Fruit fly (Drosophila melanogaster) S2 (cell line): ENCODE results near the gene gkt.

Experiments used
- CG8478 ChIP-seq: fragments of >200 bp; optimal IDR thresholded peaks from 2 replicates; lab custom pipeline; 2018
- CTCF ChIP-seq, 2 experiments: fragments of >200 bp; optimal IDR thresholded peaks; 2 replicates each; lab custom pipeline; 2018

gkt gene

dm6 chr2L:3159144-3160000 lies at the start of gene gkt, which contains the start of gene Mad:
Gene gkt, plus strand, starts transcription at chr2L:3159950.
Gene Mad, minus strand, starts transcription at chr2L:3159643.
- TF ChIP-seq CG8478 (lab: Kevin White, UChicago) (no peak), CTCF (optimal IDR thresholded peaks at IDR 0.05; lab: Kevin White, UChicago) (no peak)

DNA sequence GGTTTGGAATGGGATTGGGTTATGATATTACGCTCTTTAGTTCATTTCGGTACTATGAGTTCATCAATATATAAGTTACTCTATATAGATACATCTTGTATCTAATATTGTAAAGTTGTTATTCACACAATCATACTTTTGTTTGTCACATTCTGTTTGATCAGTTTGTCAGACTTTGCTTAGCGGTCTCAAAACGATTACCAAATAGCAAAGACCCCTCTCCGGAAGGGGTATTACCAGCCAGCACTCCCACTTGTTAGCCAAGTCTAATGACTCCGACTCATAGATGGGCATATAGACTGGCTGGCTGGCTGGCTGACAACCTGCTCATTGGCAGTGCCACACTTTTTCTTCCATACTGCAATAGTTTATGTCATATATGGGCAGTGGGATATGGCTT lies 45.6 kb upstream of the gkt start:
- TF ChIP-seq CTCF (optimal IDR thresholded peaks at IDR 0.05; lab: Kevin White, UChicago) (no peak), CG8478 (lab: Kevin White, UChicago) (no peak)

dm6 chr2L:3114887-3115286 lies 44.9 kb upstream of the gkt start:
- TF ChIP-seq CG8478 (lab: Kevin White, UChicago) (no peak), CTCF (optimal IDR thresholded peaks at IDR 0.05; lab: Kevin White, UChicago) (no peak)

DNA sequence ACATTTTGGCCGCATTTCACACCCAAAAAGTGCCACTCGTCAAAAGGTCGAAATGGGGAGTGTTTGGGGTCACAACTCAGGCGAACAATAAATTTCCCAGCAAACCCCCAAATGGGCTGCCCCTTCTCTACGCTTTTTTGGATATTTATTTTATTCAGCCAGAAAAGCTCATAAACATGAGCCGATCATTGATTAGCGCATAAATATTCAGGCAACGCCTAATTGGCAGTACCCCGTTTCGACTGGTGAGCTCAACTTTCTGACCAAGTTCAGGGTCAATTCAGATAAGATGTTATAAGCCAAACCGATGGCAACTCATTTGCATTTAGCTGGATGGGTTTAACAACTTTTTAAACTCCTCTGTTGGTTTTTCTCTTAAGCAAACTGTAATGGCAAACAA lies 40.1 kb upstream of the gkt start:
- no peak for TF ChIP-seq CTCF (optimal IDR thresholded peaks at IDR 0.05; lab: Kevin White, UChicago)

- TF ChIP-seq CG8478 (lab: Kevin White, UChicago) (no peak), CTCF (optimal IDR thresholded peaks at IDR 0.05; lab: Kevin White, UChicago) (no peak)
Observed at dm6 chr2L:3120820-3121219, 38.9 kb upstream of the gkt start.

DNA sequence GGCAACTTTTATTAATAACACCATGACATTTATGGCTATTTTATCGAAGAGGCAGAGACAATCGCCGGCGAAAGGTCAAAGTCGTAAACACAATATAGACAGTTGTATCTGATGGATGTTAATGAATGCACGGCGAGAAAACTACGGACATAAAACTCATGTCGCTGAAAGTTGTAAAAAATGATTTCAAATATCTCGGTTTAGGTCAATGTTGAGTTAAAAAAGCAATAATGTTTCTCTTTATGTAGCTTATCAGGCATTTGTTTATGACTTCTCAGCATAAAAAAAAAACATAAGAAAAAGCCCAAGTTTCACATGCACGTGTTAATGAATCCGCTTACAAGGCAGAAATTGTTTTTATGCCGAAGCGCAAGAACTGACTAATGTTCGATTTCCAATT lies 38.4 kb upstream of the gkt start:
- TF ChIP-seq CG8478 (lab: Kevin White, UChicago): no peak
- no peak for TF ChIP-seq CTCF (optimal IDR thresholded peaks at IDR 0.05; lab: Kevin White, UChicago)

dm6 chr2L:3121745-3122144 lies 38.0 kb upstream of the gkt start:
- TF ChIP-seq CTCF (optimal IDR thresholded peaks at IDR 0.05; lab: Kevin White, UChicago) (no peak), CG8478 (lab: Kevin White, UChicago) (no peak)

DNA sequence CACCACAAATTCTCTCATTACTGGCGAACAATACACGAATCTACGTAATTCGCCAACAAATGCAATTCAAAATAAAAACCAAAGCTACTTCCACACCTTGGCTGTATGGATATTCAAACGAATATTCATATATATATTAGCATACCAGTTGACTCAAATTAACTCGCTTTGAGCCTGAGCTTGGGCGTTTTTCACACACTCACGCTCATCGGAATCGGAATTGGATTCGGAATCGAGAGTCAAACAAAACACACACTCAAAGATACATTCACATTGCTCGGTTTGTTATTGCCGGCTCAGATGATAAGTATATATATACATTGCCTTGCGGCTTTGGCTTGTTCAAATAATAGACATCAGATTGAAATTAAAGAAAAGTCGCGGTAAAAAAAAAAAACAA lies 37.5 kb upstream of the gkt start:
- no peak for TF ChIP-seq CTCF (optimal IDR thresholded peaks at IDR 0.05; lab: Kevin White, UChicago)
- no peak for TF ChIP-seq CG8478 (lab: Kevin White, UChicago)

DNA sequence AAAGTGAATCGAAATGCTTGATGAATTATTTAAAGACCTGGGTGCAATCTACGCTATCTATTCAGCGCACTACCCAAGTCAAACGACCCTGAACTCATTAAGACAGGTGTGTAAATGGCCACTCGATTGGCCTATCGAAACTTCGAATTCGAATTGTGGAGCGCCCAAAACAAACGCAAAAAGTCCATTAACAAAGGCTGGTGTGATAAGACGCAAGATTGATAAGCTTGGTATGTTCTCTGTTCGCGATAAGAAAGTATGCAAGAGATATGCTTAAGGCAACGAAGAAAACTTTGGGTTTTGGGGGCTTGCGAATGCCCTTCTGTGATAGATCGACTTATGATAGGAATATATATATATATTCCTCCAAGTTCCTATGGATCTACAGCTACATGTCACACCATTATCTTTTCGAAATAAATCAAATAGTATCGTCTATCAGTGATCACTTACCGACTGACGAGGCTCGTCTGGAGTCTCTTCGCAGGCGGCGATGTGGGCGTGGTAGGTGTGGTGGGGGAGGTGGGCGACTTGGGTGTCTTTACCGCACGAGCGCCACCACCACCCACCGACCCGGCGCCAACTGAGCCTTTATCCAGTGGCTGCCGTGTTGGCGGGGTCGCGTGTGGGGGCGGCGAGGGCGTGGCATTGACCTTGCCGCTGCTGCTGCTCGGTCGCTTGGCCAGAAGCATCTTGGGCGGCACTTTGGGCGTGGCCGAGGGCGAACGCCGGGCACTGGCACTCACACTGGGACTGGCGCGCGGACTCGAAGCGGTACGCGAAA lies 36.0 kb upstream of the gkt start:
- TF ChIP-seq CTCF (optimal IDR thresholded peaks at IDR 0.05; lab: Kevin White, UChicago): no peak
- TF ChIP-seq CG8478 (lab: Kevin White, UChicago): no peak

DNA sequence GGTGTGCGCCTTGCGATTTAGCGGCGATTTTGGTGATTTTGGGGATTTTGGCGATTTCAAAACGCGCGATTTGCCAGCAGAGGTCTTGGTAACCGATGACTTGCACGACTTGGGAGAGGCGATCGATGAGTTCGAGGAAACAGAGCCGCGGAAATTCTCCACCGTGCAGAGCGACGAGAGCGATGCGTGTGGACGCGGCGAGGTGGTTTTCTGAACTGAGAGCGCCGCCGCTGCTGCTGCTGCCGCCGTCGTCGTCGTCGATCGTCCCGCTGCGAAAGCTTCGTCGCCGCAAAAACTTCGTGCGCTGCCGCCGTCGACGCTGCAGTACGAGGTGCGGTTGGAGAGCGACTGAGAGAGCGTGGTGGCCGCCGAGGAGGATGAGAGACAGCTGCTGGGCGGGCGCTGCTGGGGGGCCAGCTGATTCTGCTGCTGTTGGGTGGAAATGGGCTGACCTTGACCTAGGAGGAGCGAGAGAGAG lies 35.2 kb upstream of the gkt start:
- no peak for TF ChIP-seq CTCF (optimal IDR thresholded peaks at IDR 0.05; lab: Kevin White, UChicago)
- no peak for TF ChIP-seq CG8478 (lab: Kevin White, UChicago)

- TF ChIP-seq CG8478 (lab: Kevin White, UChicago) (no peak), CTCF (optimal IDR thresholded peaks at IDR 0.05; lab: Kevin White, UChicago) (no peak)
Observed at dm6 chr2L:3127813-3128212, 31.9 kb upstream of the gkt start.

- TF ChIP-seq CTCF (optimal IDR thresholded peaks at IDR 0.05; lab: Kevin White, UChicago): no peak
- TF ChIP-seq CG8478 (lab: Kevin White, UChicago): no peak
Observed at dm6 chr2L:3128335-3128734, 31.4 kb upstream of the gkt start, which contains the start of gene CG15403. Gene CG15403, plus strand, starts transcription at chr2L:3128635.

dm6 chr2L:3130417-3130816 lies 29.3 kb upstream of the gkt start:
- no peak for TF ChIP-seq CTCF (optimal IDR thresholded peaks at IDR 0.05; lab: Kevin White, UChicago)

DNA sequence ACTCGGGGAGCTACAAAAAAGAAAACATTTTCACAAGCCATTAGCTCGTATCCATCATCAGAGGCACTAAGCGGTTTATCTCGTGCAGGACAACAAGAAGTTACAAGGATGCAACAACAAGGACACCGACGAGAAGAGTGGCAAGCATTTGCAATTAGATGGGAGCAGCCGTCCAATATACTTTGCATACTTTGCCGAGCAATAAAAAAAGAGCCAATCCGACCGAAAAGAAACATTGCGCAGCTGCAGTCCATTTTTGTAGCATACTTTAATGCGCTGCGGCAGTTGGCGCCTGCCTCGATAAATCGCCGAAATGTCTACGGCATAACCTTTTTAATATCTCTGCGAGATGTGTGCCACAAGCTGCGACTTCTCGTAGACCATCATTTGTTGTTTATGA lies 28.1 kb upstream of the gkt start:
- no peak for TF ChIP-seq CTCF (optimal IDR thresholded peaks at IDR 0.05; lab: Kevin White, UChicago)
- no peak for TF ChIP-seq CG8478 (lab: Kevin White, UChicago)

DNA sequence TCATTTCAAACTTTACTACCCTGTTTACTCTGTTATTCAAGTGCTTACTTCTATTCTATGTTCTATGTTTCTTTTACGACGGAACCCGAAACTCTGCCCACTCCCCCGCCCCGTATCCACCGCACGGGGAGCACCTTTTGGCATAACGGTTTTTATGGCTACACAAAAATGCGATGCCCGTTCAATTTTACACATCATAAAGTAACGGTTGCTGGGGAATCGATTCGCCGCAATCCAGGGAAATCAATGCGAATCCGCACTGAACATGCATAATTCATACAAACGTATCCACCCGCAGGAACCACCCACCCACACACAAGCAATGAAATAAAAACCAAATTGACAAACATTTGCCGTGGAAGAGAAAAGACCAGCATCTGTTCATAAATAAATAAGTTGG lies 15.8 kb upstream of the gkt start:
- TF ChIP-seq CTCF (optimal IDR thresholded peaks at IDR 0.05; lab: Kevin White, UChicago) (no peak), CG8478 (lab: Kevin White, UChicago) (no peak)
